Worm (Caenorhabditis elegans) whole organism, young adult: Measurements from ENCODE around the gene Y15E3A.3.
A peak's percentile ranks its signal among the peaks of the same experiment; 100 is the strongest.

Source experiments
- B0261.1 ChIP-seq: sonication (generic microtip); optimal IDR thresholded peaks from 2 replicates; lab custom pipeline; 2016; ENCODE audit warnings: mild to moderate bottlenecking, missing genetic modification characterization, moderate library complexity, missing compliant biosample characterization
- B0336.3 ChIP-seq: fragments of 200-800 bp; sonication (Bioruptor generic); IDR thresholded peaks from 2 replicates; pipeline ENCODE4 v1.3.6; 2022; ENCODE audit warnings: missing genetic modification characterization, missing compliant biosample characterization
- F23B12.7 ChIP-seq: sonication (generic microtip); optimal IDR thresholded peaks from 2 replicates; lab custom pipeline; 2017; ENCODE audit warnings: missing genetic modification characterization, mild to moderate bottlenecking, missing compliant biosample characterization, antibody characterized with exemption, moderate library complexity; ENCODE audit not compliant: insufficient read depth
- F52B5.7 ChIP-seq: sonication (generic microtip); optimal IDR thresholded peaks from 2 replicates; lab custom pipeline; 2016; ENCODE audit warnings: mild to moderate bottlenecking, missing genetic modification characterization, missing compliant biosample characterization
- K12H6.12 ChIP-seq: fragments of 200-800 bp; sonication (Bioruptor generic); optimal IDR thresholded peaks from 2 replicates; lab custom pipeline; 2018; ENCODE audit warnings: mild to moderate bottlenecking, missing genetic modification characterization, missing compliant biosample characterization
- Y56A3A.18 ChIP-seq: fragments of 200-800 bp; sonication (Bioruptor generic); IDR thresholded peaks from 2 replicates; pipeline ENCODE4 v1.3.6; 2022; ENCODE audit warnings: missing genetic modification reagents, missing genetic modification characterization, missing compliant biosample characterization
- Y67H2A.10 ChIP-seq: fragments of 200-800 bp; sonication (Bioruptor generic); conservative IDR thresholded peaks from 2 replicates; pipeline ENCODE4 v1.3.6; 2022; ENCODE audit warnings: missing genetic modification reagents, missing genetic modification characterization, missing compliant biosample characterization
- Y95B8A.8 ChIP-seq: fragments of 200-800 bp; sonication (Bioruptor generic); IDR thresholded peaks from 2 replicates; pipeline ENCODE4 v1.3.6; 2022; ENCODE audit warnings: missing genetic modification reagents, missing genetic modification characterization, missing compliant biosample characterization
- ZK185.1 ChIP-seq: sonication (generic microtip); optimal IDR thresholded peaks from 2 replicates; lab custom pipeline; 2016; ENCODE audit warnings: mild to moderate bottlenecking, missing genetic modification characterization, missing compliant biosample characterization; ENCODE audit not compliant: poor library complexity, severe bottlenecking
- ama-1 ChIP-seq, 3 experiments: fragments of 150-350 bp in 1 of 3; sonication (generic microtip) in 2 of 3; optimal IDR thresholded peaks; 2 replicates each; lab custom pipeline; 2014 to 2018; ENCODE audit warnings: missing biosample characterization in 2 of 3, missing genetic modification characterization in 2 of 3, missing genetic modification reagents in 2 of 3
- athp-1 ChIP-seq: sonication (generic microtip); optimal IDR thresholded peaks from 2 replicates; lab custom pipeline; 2017; ENCODE audit warnings: mild to moderate bottlenecking, missing genetic modification characterization, missing compliant biosample characterization
- attf-3 ChIP-seq: fragments of 200-800 bp; sonication (Bioruptor generic); conservative IDR thresholded peaks from 2 replicates; pipeline ENCODE4 v1.3.6; 2022; ENCODE audit warnings: missing genetic modification reagents, missing genetic modification characterization, missing compliant biosample characterization
- attf-6 ChIP-seq: fragments of 200-800 bp; sonication (Bioruptor generic); IDR thresholded peaks from 2 replicates; pipeline ENCODE4 v1.3.6; 2022; ENCODE audit warnings: missing genetic modification reagents, missing genetic modification characterization, missing compliant biosample characterization
- bed-2 ChIP-seq: fragments of 200-800 bp; sonication (Bioruptor generic); IDR thresholded peaks from 2 replicates; pipeline ENCODE4 v1.3.6; 2022; ENCODE audit warnings: missing genetic modification reagents, missing genetic modification characterization, missing compliant biosample characterization
- ccch-3 ChIP-seq: fragments of 200-800 bp; sonication (Bioruptor generic); optimal IDR thresholded peaks from 2 replicates; lab custom pipeline; 2018; ENCODE audit warnings: mild to moderate bottlenecking, missing genetic modification characterization, missing compliant biosample characterization
- cebp-2 ChIP-seq: fragments of 200-800 bp; sonication (Bioruptor generic); IDR thresholded peaks from 2 replicates; pipeline ENCODE4 v1.3.6; 2022; ENCODE audit warnings: missing genetic modification characterization, missing compliant biosample characterization
- ceh-100 ChIP-seq: fragments of 200-800 bp; sonication (Bioruptor generic); IDR thresholded peaks from 2 replicates; pipeline ENCODE4 v1.3.6; 2022; ENCODE audit warnings: missing genetic modification reagents, missing genetic modification characterization, missing compliant biosample characterization
- ceh-79 ChIP-seq: sonication (generic microtip); optimal IDR thresholded peaks from 2 replicates; lab custom pipeline; 2017; ENCODE audit warnings: mild to moderate bottlenecking, missing genetic modification characterization, missing compliant biosample characterization
- chd-7 ChIP-seq: sonication (generic microtip); optimal IDR thresholded peaks from 2 replicates; lab custom pipeline; 2016; ENCODE audit warnings: mild to moderate bottlenecking, missing genetic modification characterization, moderate library complexity, missing compliant biosample characterization
- dpff-1 ChIP-seq: sonication (generic microtip); optimal IDR thresholded peaks from 2 replicates; lab custom pipeline; 2017; ENCODE audit warnings: mild to moderate bottlenecking, missing genetic modification characterization, missing compliant biosample characterization
- dpl-1 ChIP-seq: fragments of 150-350 bp; optimal IDR thresholded peaks from 2 replicates; lab custom pipeline; 2014; ENCODE audit warnings: missing biosample characterization, missing genetic modification reagents, missing genetic modification characterization
- egl-44 ChIP-seq: fragments of 200-800 bp; sonication (Bioruptor generic); IDR thresholded peaks from 2 replicates; pipeline ENCODE4 v1.3.6; 2022; ENCODE audit warnings: missing genetic modification reagents, missing genetic modification characterization, missing compliant biosample characterization
- fkh-3 ChIP-seq: sonication (generic microtip); optimal IDR thresholded peaks from 2 replicates; lab custom pipeline; 2016; ENCODE audit warnings: mild to moderate bottlenecking, missing genetic modification characterization, missing compliant biosample characterization
- gei-17 ChIP-seq: fragments of 200-800 bp; sonication (Bioruptor generic); optimal IDR thresholded peaks from 2 replicates; lab custom pipeline; 2018; ENCODE audit warnings: mild to moderate bottlenecking, missing genetic modification characterization, missing compliant biosample characterization
- hlh-26 ChIP-seq: fragments of 200-800 bp; sonication (Bioruptor generic); conservative IDR thresholded peaks from 2 replicates; pipeline ENCODE4 v1.3.6; 2022; ENCODE audit warnings: missing genetic modification reagents, missing genetic modification characterization, missing compliant biosample characterization
- hmg-1.2 ChIP-seq: fragments of 200-800 bp; sonication (Bioruptor generic); IDR thresholded peaks from 2 replicates; pipeline ENCODE4 v1.3.6; 2022; ENCODE audit warnings: missing genetic modification reagents, missing genetic modification characterization, missing compliant biosample characterization
- hmg-20 ChIP-seq: fragments of 200-800 bp; sonication (Bioruptor generic); IDR thresholded peaks from 2 replicates; pipeline ENCODE4 v1.3.6; 2022; ENCODE audit warnings: missing genetic modification reagents, missing genetic modification characterization, missing compliant biosample characterization
- lin-26 ChIP-seq: fragments of 200-800 bp; sonication (Bioruptor generic); IDR thresholded peaks from 2 replicates; pipeline ENCODE4 v1.3.6; 2022; ENCODE audit warnings: missing genetic modification reagents, missing genetic modification characterization, missing compliant biosample characterization
- lin-40 ChIP-seq: sonication (generic microtip); optimal IDR thresholded peaks from 2 replicates; lab custom pipeline; 2016; ENCODE audit warnings: missing genetic modification characterization, mild to moderate bottlenecking, missing compliant biosample characterization, missing genotype, missing genetic modification reagents
- lin-54 ChIP-seq: fragments of 200-800 bp; sonication (Bioruptor generic); optimal IDR thresholded peaks from 2 replicates; lab custom pipeline; 2018; ENCODE audit warnings: mild to moderate bottlenecking, missing genetic modification characterization, missing compliant biosample characterization
- lir-1 ChIP-seq: fragments of 200-800 bp; sonication (Bioruptor generic); conservative IDR thresholded peaks from 2 replicates; pipeline ENCODE4 v1.3.6; 2022; ENCODE audit warnings: missing genetic modification reagents, missing genetic modification characterization, missing compliant biosample characterization
- lsy-27 ChIP-seq: sonication (generic microtip); optimal IDR thresholded peaks from 2 replicates; lab custom pipeline; 2017; ENCODE audit warnings: missing genetic modification characterization, mild to moderate bottlenecking, missing compliant biosample characterization, antibody characterized with exemption, missing genotype, borderline replicate concordance; ENCODE audit not compliant: insufficient read depth
- madf-3 ChIP-seq: fragments of 200-800 bp; sonication (Bioruptor generic); IDR thresholded peaks from 2 replicates; pipeline ENCODE4 v1.3.6; 2022; ENCODE audit warnings: missing genetic modification reagents, missing genetic modification characterization, missing compliant biosample characterization
- madf-6 ChIP-seq: fragments of 200-800 bp; sonication (Bioruptor generic); IDR thresholded peaks from 2 replicates; pipeline ENCODE4 v1.3.6; 2022; ENCODE audit warnings: missing genetic modification reagents, missing genetic modification characterization, missing compliant biosample characterization
- mel-28 ChIP-seq: sonication (generic microtip); optimal IDR thresholded peaks from 2 replicates; lab custom pipeline; 2016; ENCODE audit warnings: borderline replicate concordance, mild to moderate bottlenecking, missing genetic modification characterization, missing compliant biosample characterization
- mes-4 ChIP-seq: sonication (generic microtip); optimal IDR thresholded peaks from 2 replicates; lab custom pipeline; 2016; ENCODE audit warnings: missing genotype, missing genetic modification characterization, missing compliant biosample characterization
- nfya-1 ChIP-seq: sonication (generic microtip); optimal IDR thresholded peaks from 2 replicates; lab custom pipeline; 2017; ENCODE audit warnings: antibody characterized with exemption, missing compliant biosample characterization, missing genetic modification characterization, borderline replicate concordance; ENCODE audit not compliant: insufficient read depth
- nfya-2 ChIP-seq: fragments of 200-800 bp; sonication (Bioruptor generic); IDR thresholded peaks from 2 replicates; pipeline ENCODE4 v1.3.6; 2022; ENCODE audit warnings: missing genetic modification reagents, missing genetic modification characterization, missing compliant biosample characterization
- nfyb-1 ChIP-seq: fragments of 200-800 bp; sonication (Bioruptor generic); IDR thresholded peaks from 2 replicates; pipeline ENCODE4 v1.3.6; 2022; ENCODE audit warnings: missing genetic modification reagents, missing genetic modification characterization, missing compliant biosample characterization
- nhr-80 ChIP-seq: sonication (generic microtip); optimal IDR thresholded peaks from 2 replicates; lab custom pipeline; 2016; ENCODE audit warnings: missing genetic modification characterization, missing compliant biosample characterization
- pha-4 ChIP-seq: fragments of 150-350 bp; sonication (generic microtip); optimal IDR thresholded peaks from 2 replicates; lab custom pipeline; 2014; ENCODE audit warnings: missing biosample characterization, missing genetic modification reagents, missing genetic modification characterization
- snpc-1.3 ChIP-seq: sonication (generic microtip); optimal IDR thresholded peaks from 2 replicates; lab custom pipeline; 2017; ENCODE audit warnings: missing genetic modification characterization, mild to moderate bottlenecking, missing compliant biosample characterization, antibody characterized with exemption, moderate library complexity, missing genotype, missing genetic modification reagents; ENCODE audit not compliant: insufficient read depth
- snpc-4 ChIP-seq, 5 experiments: fragments of 150-350 bp in 1 of 5; sonication (generic microtip) in 4 of 5; optimal IDR thresholded peaks; 2 replicates each; lab custom pipeline; 2014 to 2018; ENCODE audit warnings: missing genetic modification characterization in 5 of 5, missing biosample characterization in 3 of 5, antibody characterized with exemption in 2 of 5, mild to moderate bottlenecking in 2 of 5, missing compliant biosample characterization in 2 of 5, missing genotype in 2 of 5, moderate library complexity in 2 of 5, missing genetic modification reagents in 1 of 5
- somi-1 ChIP-seq: fragments of 200-800 bp; sonication (Bioruptor generic); optimal IDR thresholded peaks from 2 replicates; lab custom pipeline; 2018; ENCODE audit warnings: mild to moderate bottlenecking, missing genetic modification characterization, missing compliant biosample characterization
- tbx-9 ChIP-seq: sonication (generic microtip); optimal IDR thresholded peaks from 2 replicates; lab custom pipeline; 2016; ENCODE audit warnings: borderline replicate concordance, missing genetic modification characterization, inconsistent platforms, missing compliant biosample characterization
- tlf-1 ChIP-seq: fragments of 200-800 bp; sonication (Bioruptor generic); optimal IDR thresholded peaks from 2 replicates; lab custom pipeline; 2018; ENCODE audit warnings: mild to moderate bottlenecking, missing genetic modification characterization, missing compliant biosample characterization
- zim-3 ChIP-seq: sonication (generic microtip); optimal IDR thresholded peaks from 2 replicates; lab custom pipeline; 2017; ENCODE audit warnings: mild to moderate bottlenecking, missing genetic modification characterization, moderate library complexity, missing compliant biosample characterization

The Y15E3A.3 gene

ce11 chrX:15297396-15297827, 28.2 kb downstream of the Y15E3A.3 start:
- TF ChIP-seq dpff-1 (peak; percentile 9), hmg-20 (GFP tag; lab: Robert Waterston, UW) (peak; percentile 60), nfya-1 (tag; lab: Kevin White, UChicago) (no peak), chd-7 (peak; percentile 71), ceh-79 (tag; lab: Kevin White, UChicago) (peak; percentile 82), snpc-1.3 (tag; lab: Kevin White, UChicago) (peak; percentile 65), lin-26 (peak; percentile 95), lsy-27 (tag; lab: Kevin White, UChicago) (no peak), ceh-100 (GFP tag; lab: Robert Waterston, UW) (peak; percentile 27; the same call in 1 of the 2 replicates), nhr-80 (tag; lab: Kevin White, UChicago) (no peak), fkh-3 (peak; percentile 56), attf-3 (no peak), attf-6 (GFP tag; lab: Robert Waterston, UW) (no peak), madf-6 (GFP tag; lab: Robert Waterston, UW) (peak; percentile 62), ccch-3 (GFP tag; lab: Kevin White, UChicago) (peak; percentile 49), B0261.1 (tag; lab: Kevin White, UChicago) (peak; percentile 83), tlf-1 (peak; percentile 24), Y95B8A.8 (no peak), madf-3 (GFP tag; lab: Robert Waterston, UW) (no peak), hlh-26 (GFP tag; lab: Robert Waterston, UW) (no peak), tbx-9 (peak; percentile 40), ZK185.1 (tag; lab: Kevin White, UChicago) (peak; percentile 80), mes-4 (tag; lab: Kevin White, UChicago) (peak; percentile 84), gei-17 (peak; percentile 41), lin-40 (tag; lab: Kevin White, UChicago) (peak; percentile 74), nfyb-1 (GFP tag; lab: Robert Waterston, UW) (peak; percentile 88), F52B5.7 (tag; lab: Kevin White, UChicago) (peak; percentile 45), dpl-1 (GFP tag; lab: Kevin White, UChicago) (peak; percentile 50), hmg-1.2 (GFP tag; lab: Robert Waterston, UW) (peak; percentile 68), athp-1 (tag; lab: Kevin White, UChicago) (peak; percentile 83), zim-3 (tag; lab: Kevin White, UChicago) (peak; percentile 85), B0336.3 (0 out of 2 replicates have a peak, but pooled peaks have one; percentile 41), cebp-2 (GFP tag; lab: Robert Waterston, UW) (no peak), lir-1 (GFP tag; lab: Robert Waterston, UW) (no peak), bed-2 (GFP tag; lab: Robert Waterston, UW) (no peak), pha-4 (tag; lab: Kevin White, UChicago) (no peak), K12H6.12 (no peak), ama-1 (optimal IDR thresholded peaks at IDR 0.05; lab: Kevin White, UChicago) (no peak), ama-1 (GFP tag; optimal IDR thresholded peaks at IDR 0.05; lab: Kevin White, UChicago) (peak in 1 of 2 experiments; percentile 84), F23B12.7 (tag; lab: Kevin White, UChicago) (peak; percentile 29), egl-44 (GFP tag; lab: Robert Waterston, UW) (peak; percentile 42; the same call in 1 of the 2 replicates), mel-28 (no peak), snpc-4 (GFP tag; optimal IDR thresholded peaks at IDR 0.05; lab: Kevin White, UChicago) (peak; percentile 89), snpc-4 (tag; optimal IDR thresholded peaks at IDR 0.05; lab: Kevin White, UChicago) (peak; percentile 69 to 89 (median 79)), Y56A3A.18 (peak; percentile 69), Y67H2A.10 (GFP tag; lab: Robert Waterston, UW) (no peak), nfya-2 (no peak), somi-1 (GFP tag; lab: Kevin White, UChicago) (peak; percentile 41), lin-54 (peak; percentile 64)
